Fruit fly (Drosophila melanogaster) whole organism, embryonic: ENCODE results near the gene bor.

Experiments used
- CG7786 ChIP-seq: fragments of 200-800 bp; sonication (Bioruptor generic); optimal IDR thresholded peaks from 2 replicates; lab custom pipeline; 2016; ENCODE audit warnings: missing biosample characterization, missing genetic modification characterization
- Chrac-16 ChIP-seq: fragments of 200-800 bp; sonication (Bioruptor generic); optimal IDR thresholded peaks from 3 replicates; lab custom pipeline; 2016; ENCODE audit warnings: missing biosample characterization, missing genetic modification characterization

- no peak for TF ChIP-seq CG7786
- TF ChIP-seq Chrac-16 (GFP tag; lab: Kevin White, UChicago): no peak
Measured at dm6 chr3R:16239304-16239703, 24.6 kb downstream of the bor start.
